Worm (Caenorhabditis elegans): Measurements from ENCODE around the gene F14F8.9.

F14F8.9 gene

DNA sequence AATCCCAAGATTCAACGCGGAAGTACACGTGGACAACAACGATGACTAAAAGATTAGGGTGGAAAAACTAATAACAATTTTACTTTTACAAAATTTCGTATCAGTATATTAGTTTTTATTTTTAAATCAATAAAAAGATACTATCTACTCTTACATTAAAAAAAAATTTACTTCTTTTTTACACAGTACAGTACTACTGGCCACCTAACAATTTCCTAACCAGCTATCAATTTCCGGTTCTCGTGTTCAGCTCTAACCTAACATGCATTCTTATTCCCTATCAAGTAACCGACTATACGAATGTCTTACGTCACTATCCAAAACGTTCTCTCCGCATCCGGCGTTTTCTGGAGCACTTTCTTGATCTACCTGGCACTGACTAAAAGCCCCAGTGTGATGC, 38.8 kb downstream of the F14F8.9 start, which contains the start of gene srd-21:
TSS of gene srd-21 (plus strand) at position 301 of the 400 bp plus-strand sequence.
- TF ChIP-seq ztf-11 (tag; optimal IDR thresholded peaks at IDR 0.05) (no peak), ceh-82 (tag; optimal IDR thresholded peaks at IDR 0.05) (no peak), R02D3.7 (tag; optimal IDR thresholded peaks at IDR 0.05) (no peak), ZK546.5 (tag; optimal IDR thresholded peaks at IDR 0.05) (no peak), ceh-9 (tag; optimal IDR thresholded peaks at IDR 0.05) (no peak), nhr-43 (tag; optimal IDR thresholded peaks at IDR 0.05; ENCODE audit: poor library complexity, severe bottlenecking) (no peak), nhr-25 (tag; optimal IDR thresholded peaks at IDR 0.05) (no peak), nhr-11 (tag; optimal IDR thresholded peaks at IDR 0.05) (no peak), elt-2 (tag; optimal IDR thresholded peaks at IDR 0.05) (no peak), snpc-4 (tag; optimal IDR thresholded peaks at IDR 0.05) (no peak), lin-39 (tag; optimal IDR thresholded peaks at IDR 0.05) (no peak), lsy-12 (tag; optimal IDR thresholded peaks at IDR 0.05) (no peak), lin-15B (tag; optimal IDR thresholded peaks at IDR 0.05) (no peak)

DNA sequence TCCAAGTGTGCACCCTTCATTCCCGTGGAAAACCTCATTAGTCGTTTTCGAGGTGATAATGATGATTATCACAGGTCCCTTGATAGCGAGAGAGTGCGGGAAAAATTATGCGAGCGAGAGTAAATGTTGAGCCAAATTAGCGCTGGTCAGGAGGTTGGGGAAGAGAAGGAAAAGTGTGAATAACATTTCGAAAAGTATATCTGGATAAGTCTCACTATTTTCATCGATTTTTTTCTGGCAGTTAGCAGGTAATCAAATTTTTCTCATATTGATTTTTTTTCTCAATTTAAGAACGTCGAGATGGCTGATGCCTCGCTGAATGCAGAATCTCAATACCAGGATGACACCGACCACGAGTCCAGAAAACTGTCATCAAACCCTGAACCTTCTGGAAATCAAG, 39.4 kb downstream of the F14F8.9 start, which contains the start of gene W06G6.2:
TSS of gene W06G6.2 (plus strand) at position 301 of the 400 bp plus-strand sequence.
- TF ChIP-seq ceh-16 (tag; optimal IDR thresholded peaks at IDR 0.05) (no peak), nhr-67 (tag; optimal IDR thresholded peaks at IDR 0.05) (no peak), daf-12 (tag; optimal IDR thresholded peaks at IDR 0.05) (no peak), lin-15B (tag; optimal IDR thresholded peaks at IDR 0.05) (no peak), mdl-1 (tag; optimal IDR thresholded peaks at IDR 0.05) (no peak)

DNA sequence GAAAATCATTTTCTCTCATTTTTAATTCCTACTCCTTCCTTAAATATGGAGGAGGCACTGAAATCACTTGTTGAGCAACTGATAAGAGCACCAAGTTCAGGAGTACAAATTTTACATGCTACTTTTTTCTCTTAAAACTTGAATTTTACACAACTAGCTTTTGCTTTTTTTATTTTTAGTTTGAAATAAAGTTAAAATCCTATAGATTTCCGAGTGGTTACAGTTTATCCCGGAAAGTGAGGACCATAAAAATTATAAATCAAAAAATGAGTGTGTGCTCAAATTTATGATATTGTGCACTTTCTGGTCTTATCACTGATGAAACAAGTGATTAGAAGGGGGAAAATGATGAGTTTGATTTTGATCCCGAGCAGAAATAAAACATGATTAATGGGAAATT, 40.4 kb downstream of the F14F8.9 start, which contains the start of gene oac-53:
TSS of gene oac-53 (minus strand) at position 9 of the 400 bp plus-strand sequence.
- TF ChIP-seq pqm-1 (tag; optimal IDR thresholded peaks at IDR 0.05) (peak; percentile 19), ztf-4 (tag; optimal IDR thresholded peaks at IDR 0.05) (no peak), elt-2 (tag; optimal IDR thresholded peaks at IDR 0.05) (peak; percentile 73)

DNA sequence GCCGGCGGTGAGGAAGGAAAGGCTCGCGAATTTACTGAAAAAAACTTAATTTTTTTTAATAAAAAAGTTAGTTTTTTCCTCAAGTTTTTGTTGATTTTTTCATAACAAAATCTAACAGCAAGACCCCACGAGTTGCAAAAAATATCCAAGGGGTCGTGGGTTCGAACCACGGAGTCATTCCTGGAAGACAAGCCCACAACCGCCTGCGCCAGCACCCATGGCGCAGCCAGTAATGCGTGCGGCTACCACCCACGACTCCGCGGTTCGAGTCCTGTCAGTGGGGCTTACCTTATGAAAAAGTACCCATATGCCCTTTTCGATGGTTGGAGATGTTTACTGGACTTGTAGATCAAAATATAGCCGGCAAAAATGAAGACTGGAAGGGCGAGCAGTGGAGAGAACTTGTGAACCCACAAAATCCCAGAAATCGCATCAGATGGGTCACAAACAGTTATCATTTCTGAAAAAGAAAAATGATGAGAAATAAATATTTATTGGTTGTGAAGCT, 45.6 kb downstream of the F14F8.9 start, which contains the start of gene Y70C5A.2:
TSS of gene Y70C5A.2 (minus strand) at position 458 of the 508 bp plus-strand sequence.
- no peak for TF ChIP-seq fkh-2 (tag; optimal IDR thresholded peaks at IDR 0.05)
- TF ChIP-seq elt-2 (tag; optimal IDR thresholded peaks at IDR 0.05) = no peak
- TF ChIP-seq elt-1 (tag; optimal IDR thresholded peaks at IDR 0.05) = no peak
- no peak for TF ChIP-seq nhr-237 (tag; optimal IDR thresholded peaks at IDR 0.05)
- no peak for TF ChIP-seq mml-1 (tag; optimal IDR thresholded peaks at IDR 0.05)
- no peak for TF ChIP-seq ZK546.5 (tag; optimal IDR thresholded peaks at IDR 0.05)
- TF ChIP-seq eor-1 (tag; optimal IDR thresholded peaks at IDR 0.05) = no peak
- TF ChIP-seq egl-5 (tag; optimal IDR thresholded peaks at IDR 0.05) = no peak
- TF ChIP-seq ceh-16 (tag; optimal IDR thresholded peaks at IDR 0.05) = no peak
- no peak for TF ChIP-seq R02D3.7 (tag; optimal IDR thresholded peaks at IDR 0.05)
- no peak for TF ChIP-seq nhr-23 (tag; optimal IDR thresholded peaks at IDR 0.05)
- TF ChIP-seq sea-2 (GFP tag; optimal IDR thresholded peaks at IDR 0.05) = no peak
- no peak for TF ChIP-seq nhr-77 (tag; optimal IDR thresholded peaks at IDR 0.05)
- TF ChIP-seq daf-12 (tag; optimal IDR thresholded peaks at IDR 0.05) = no peak
- no peak for TF ChIP-seq zag-1 (tag; optimal IDR thresholded peaks at IDR 0.05)
- TF ChIP-seq pqm-1 (tag; optimal IDR thresholded peaks at IDR 0.05) = no peak
- TF ChIP-seq skn-1 (tag; optimal IDR thresholded peaks at IDR 0.05) = no peak
- no peak for TF ChIP-seq jun-1 (tag; optimal IDR thresholded peaks at IDR 0.05)

DNA sequence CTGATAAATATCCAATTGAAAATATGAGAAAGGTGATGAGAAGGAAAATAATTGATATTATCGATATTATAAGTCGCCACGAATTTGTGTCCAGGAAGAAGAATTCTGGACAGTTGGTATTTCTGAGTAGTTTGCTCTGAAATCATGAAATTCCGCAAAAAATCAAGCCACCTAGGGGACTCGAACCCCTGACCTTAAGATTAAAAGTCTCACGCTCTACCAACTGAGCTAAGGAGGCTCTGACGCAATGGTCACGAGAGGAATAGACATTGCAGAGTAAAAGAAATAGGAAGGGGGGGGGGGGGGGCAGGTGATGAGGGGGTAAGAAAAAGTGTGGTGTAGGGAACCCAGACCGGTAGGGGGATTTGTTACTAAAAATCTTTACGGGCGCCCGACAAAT, 46.5 kb downstream of the F14F8.9 start:
- TF ChIP-seq nhr-23 (tag; optimal IDR thresholded peaks at IDR 0.05) = no peak
- TF ChIP-seq tbx-2 (tag; optimal IDR thresholded peaks at IDR 0.05) = no peak
- no peak for TF ChIP-seq ceh-82 (tag; optimal IDR thresholded peaks at IDR 0.05)
- TF ChIP-seq nhr-25 (tag; optimal IDR thresholded peaks at IDR 0.05) = no peak
- peak; percentile 18 for TF ChIP-seq elt-2 (tag; optimal IDR thresholded peaks at IDR 0.05)
- TF ChIP-seq egl-5 (tag; optimal IDR thresholded peaks at IDR 0.05) = no peak

DNA sequence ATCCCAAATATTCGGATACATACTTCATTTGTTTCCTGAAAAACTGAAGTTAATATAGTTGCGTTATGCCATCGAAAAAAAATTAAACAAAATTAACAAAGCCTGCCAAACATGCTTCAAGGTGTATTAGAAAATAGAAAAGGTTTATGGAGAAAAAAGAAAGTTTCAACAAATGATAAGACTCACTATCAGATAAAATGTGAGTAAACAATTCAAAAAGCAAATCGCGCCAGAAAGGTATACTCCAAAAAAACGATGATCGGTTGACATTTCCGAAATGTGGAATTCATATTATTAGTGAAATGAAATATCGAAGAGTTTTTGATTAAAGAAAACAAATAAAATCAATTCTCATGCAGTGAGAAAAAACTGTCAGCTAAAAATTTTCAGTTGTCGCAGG, 47.5 kb downstream of the F14F8.9 start, which contains the start of gene Y70C5A.3:
TSS of gene Y70C5A.3 (minus strand) at position 50 of the 400 bp plus-strand sequence.
- TF ChIP-seq snpc-4 (tag; optimal IDR thresholded peaks at IDR 0.05) (no peak), daf-12 (tag; optimal IDR thresholded peaks at IDR 0.05) (no peak), unc-62 (GFP tag; optimal IDR thresholded peaks at IDR 0.05) (no peak), zag-1 (tag; optimal IDR thresholded peaks at IDR 0.05) (no peak), ceh-28 (tag; optimal IDR thresholded peaks at IDR 0.05) (no peak), nhr-12 (tag; optimal IDR thresholded peaks at IDR 0.05) (no peak), elt-2 (tag; optimal IDR thresholded peaks at IDR 0.05) (peak; percentile 60), pqm-1 (tag; optimal IDR thresholded peaks at IDR 0.05) (peak; percentile 30), egl-27 (tag; optimal IDR thresholded peaks at IDR 0.05) (no peak), ceh-9 (tag; optimal IDR thresholded peaks at IDR 0.05) (no peak), pha-4 (tag; optimal IDR thresholded peaks at IDR 0.05) (peak; percentile 19), nhr-77 (tag; optimal IDR thresholded peaks at IDR 0.05) (no peak)

Measured in whole organism, L3 larva.